Fruit fly (Drosophila melanogaster) whole organism, prepupa: ENCODE measurements around the gene CG4586.

Experiments
- Blimp-1 ChIP-seq: fragments of 200-800 bp; sonication (Bioruptor generic); optimal IDR thresholded peaks from 3 replicates; lab custom pipeline; 2017; ENCODE audit warnings: missing biosample characterization, missing genetic modification characterization, mild to moderate bottlenecking, moderate library complexity, missing genetic modification reagents
- CG10631 ChIP-seq: fragments of 200-800 bp; sonication (Bioruptor generic); optimal IDR thresholded peaks from 2 replicates; lab custom pipeline; 2016; ENCODE audit warnings: missing biosample characterization, missing genetic modification characterization
- CG10669 ChIP-seq: fragments of 200-800 bp; sonication (Bioruptor generic); optimal IDR thresholded peaks from 3 replicates; lab custom pipeline; 2018; ENCODE audit warnings: missing biosample characterization, mild to moderate bottlenecking, missing genetic modification characterization, moderate library complexity
- CG11762 ChIP-seq: fragments of 200-800 bp; sonication (Bioruptor generic); optimal IDR thresholded peaks from 3 replicates; lab custom pipeline; 2016; ENCODE audit warnings: missing biosample characterization, missing genetic modification characterization; ENCODE audit not compliant: insufficient read depth
- CG11902 ChIP-seq: fragments of 200-800 bp; sonication (Bioruptor generic); optimal IDR thresholded peaks from 3 replicates; lab custom pipeline; 2016; ENCODE audit warnings: missing biosample characterization, missing genetic modification characterization
- CG15336 ChIP-seq: fragments of 200-800 bp; sonication (Bioruptor generic); IDR thresholded peaks from 2 replicates; pipeline ENCODE4 v1.3.6; 2022; ENCODE audit warnings: missing biosample characterization, missing genetic modification characterization
- CG1621 ChIP-seq: fragments of 200-800 bp; sonication (Bioruptor generic); optimal IDR thresholded peaks from 3 replicates; lab custom pipeline; 2018; ENCODE audit warnings: missing biosample characterization, mild to moderate bottlenecking, missing genetic modification characterization
- CG16779 ChIP-seq: fragments of 200-800 bp; sonication (Bioruptor generic); optimal IDR thresholded peaks from 3 replicates; lab custom pipeline; 2017; ENCODE audit warnings: missing biosample characterization, mild to moderate bottlenecking, missing genetic modification characterization
- CG3032 ChIP-seq: fragments of 200-800 bp; optimal IDR thresholded peaks from 2 replicates; lab custom pipeline; 2019; ENCODE audit warnings: missing biosample characterization, mild to moderate bottlenecking, missing genetic modification characterization, moderate library complexity
- CG31627 ChIP-seq: fragments of 200-800 bp; sonication (Bioruptor generic); optimal IDR thresholded peaks from 3 replicates; lab custom pipeline; 2016; ENCODE audit warnings: missing biosample characterization, missing genetic modification characterization
- CG32006 ChIP-seq: fragments of 200-800 bp; sonication (Bioruptor generic); optimal IDR thresholded peaks from 3 replicates; lab custom pipeline; 2017; ENCODE audit warnings: missing biosample characterization, mild to moderate bottlenecking, missing genetic modification characterization
- CG34406 ChIP-seq: fragments of 200-800 bp; sonication (Bioruptor generic); optimal IDR thresholded peaks from 3 replicates; lab custom pipeline; 2016; ENCODE audit warnings: missing biosample characterization, missing genetic modification characterization
- CG3919 ChIP-seq: fragments of 200-800 bp; sonication (Bioruptor generic); optimal IDR thresholded peaks from 3 replicates; lab custom pipeline; 2016; ENCODE audit warnings: missing biosample characterization, missing genetic modification characterization
- CG4318 ChIP-seq: fragments of 200-800 bp; sonication (Bioruptor generic); optimal IDR thresholded peaks from 3 replicates; lab custom pipeline; 2017; ENCODE audit warnings: missing biosample characterization, mild to moderate bottlenecking, missing genetic modification characterization
- CG6792 ChIP-seq: fragments of 200-800 bp; sonication (Bioruptor generic); optimal IDR thresholded peaks from 3 replicates; lab custom pipeline; 2016; ENCODE audit warnings: missing biosample characterization, missing genetic modification characterization
- CG7368 ChIP-seq: fragments of 200-800 bp; sonication (Bioruptor generic); optimal IDR thresholded peaks from 3 replicates; lab custom pipeline; 2016; ENCODE audit warnings: missing biosample characterization, missing genetic modification characterization
- CG8319 ChIP-seq: fragments of 200-800 bp; sonication (Bioruptor generic); optimal IDR thresholded peaks from 3 replicates; lab custom pipeline; 2016; ENCODE audit warnings: missing biosample characterization, missing genetic modification characterization
- CG8632 ChIP-seq: fragments of 200-800 bp; sonication (Bioruptor generic); optimal IDR thresholded peaks from 3 replicates; lab custom pipeline; 2016; ENCODE audit warnings: missing biosample characterization, missing genetic modification characterization
- CG9139 ChIP-seq: fragments of 200-800 bp; sonication (Bioruptor generic); optimal IDR thresholded peaks from 3 replicates; lab custom pipeline; 2017; ENCODE audit warnings: missing biosample characterization, mild to moderate bottlenecking, missing genetic modification characterization
- Eip78C ChIP-seq: fragments of 200-800 bp; sonication (Bioruptor generic); peaks from one replicate; lab custom pipeline; 2016; ENCODE audit warnings: missing biosample characterization, missing genetic modification characterization
- Ets21C ChIP-seq: fragments of 200-800 bp; sonication (Bioruptor generic); optimal IDR thresholded peaks from 3 replicates; lab custom pipeline; 2016; ENCODE audit warnings: missing biosample characterization, missing genetic modification characterization
- Gug ChIP-seq: fragments of 200-800 bp; sonication (Bioruptor generic); IDR thresholded peaks from 2 replicates; pipeline ENCODE4 v1.3.6; 2022; ENCODE audit warnings: missing biosample characterization, missing genetic modification characterization
- Hr38 ChIP-seq: sonication (Bioruptor generic); optimal IDR thresholded peaks from 2 replicates; lab custom pipeline; 2016; ENCODE audit warnings: missing biosample characterization, missing genetic modification characterization
- Hr39 ChIP-seq: fragments of 200-800 bp; sonication (Bioruptor generic); optimal IDR thresholded peaks from 2 replicates; lab custom pipeline; 2016; ENCODE audit warnings: missing biosample characterization, missing genetic modification characterization
- Lpt ChIP-seq: fragments of 200-800 bp; sonication (Bioruptor generic); optimal IDR thresholded peaks from 3 replicates; lab custom pipeline; 2016; ENCODE audit warnings: missing biosample characterization, missing genetic modification characterization
- Met ChIP-seq: fragments of 200-800 bp; sonication (Bioruptor generic); optimal IDR thresholded peaks from 3 replicates; lab custom pipeline; 2016; ENCODE audit warnings: missing biosample characterization, missing genetic modification characterization
- OdsH ChIP-seq: fragments of 200-800 bp; sonication (Bioruptor generic); optimal IDR thresholded peaks from 3 replicates; lab custom pipeline; 2016; ENCODE audit warnings: missing biosample characterization, missing genetic modification characterization
- Smox ChIP-seq: fragments of 200-800 bp; sonication (Bioruptor generic); optimal IDR thresholded peaks from 3 replicates; lab custom pipeline; 2016; ENCODE audit warnings: missing biosample characterization, missing genetic modification characterization
- Sox102F ChIP-seq: fragments of 200-800 bp; sonication (Bioruptor generic); optimal IDR thresholded peaks from 2 replicates; lab custom pipeline; 2016; ENCODE audit warnings: missing biosample characterization, mild to moderate bottlenecking, missing genetic modification characterization
- Sox14 ChIP-seq: fragments of 200-800 bp; sonication (Bioruptor generic); optimal IDR thresholded peaks from 3 replicates; lab custom pipeline; 2016; ENCODE audit warnings: missing biosample characterization, missing genetic modification characterization
- Sox15 ChIP-seq: fragments of 200-800 bp; sonication (Bioruptor generic); optimal IDR thresholded peaks from 3 replicates; lab custom pipeline; 2016; ENCODE audit warnings: missing biosample characterization, missing genetic modification characterization
- achi ChIP-seq: fragments of 200-800 bp; sonication (Bioruptor generic); optimal IDR thresholded peaks from 3 replicates; lab custom pipeline; 2016; ENCODE audit warnings: missing biosample characterization, missing genetic modification characterization
- acj6 ChIP-seq: fragments of 200-800 bp; sonication (Bioruptor generic); optimal IDR thresholded peaks from 3 replicates; lab custom pipeline; 2016; ENCODE audit warnings: missing biosample characterization, missing genetic modification characterization
- cyc ChIP-seq: fragments of 200-800 bp; sonication (Bioruptor generic); optimal IDR thresholded peaks from 3 replicates; lab custom pipeline; 2016; ENCODE audit warnings: missing biosample characterization, missing genetic modification characterization
- dsx ChIP-seq: fragments of 200-800 bp; optimal IDR thresholded peaks from 3 replicates; lab custom pipeline; 2019; ENCODE audit warnings: missing biosample characterization, mild to moderate bottlenecking, missing genetic modification characterization, moderate library complexity; ENCODE audit not compliant: poor library complexity, severe bottlenecking
- eg ChIP-seq: fragments of 200-800 bp; sonication (Bioruptor generic); IDR thresholded peaks from 3 replicates; pipeline ENCODE4 v1.3.6; 2022; ENCODE audit warnings: missing biosample characterization, missing genetic modification characterization
- esn ChIP-seq: fragments of 200-800 bp; sonication (Bioruptor generic); optimal IDR thresholded peaks from 2 replicates; lab custom pipeline; 2016; ENCODE audit warnings: missing biosample characterization, mild to moderate bottlenecking, missing genetic modification characterization, moderate library complexity
- fkh ChIP-seq: fragments of 200-800 bp; sonication (Bioruptor generic); optimal IDR thresholded peaks from 3 replicates; lab custom pipeline; 2017; ENCODE audit warnings: missing biosample characterization, mild to moderate bottlenecking, missing genetic modification characterization, moderate library complexity
- lz ChIP-seq: fragments of 200-800 bp; sonication (Bioruptor generic); optimal IDR thresholded peaks from 3 replicates; lab custom pipeline; 2016; ENCODE audit warnings: missing biosample characterization, missing genetic modification characterization
- net ChIP-seq: fragments of 200-800 bp; sonication (Bioruptor generic); optimal IDR thresholded peaks from 3 replicates; lab custom pipeline; 2016; ENCODE audit warnings: missing biosample characterization, missing genetic modification characterization
- pdm3 ChIP-seq: fragments of 200-800 bp; sonication (Bioruptor generic); optimal IDR thresholded peaks from 3 replicates; lab custom pipeline; 2016; ENCODE audit warnings: missing biosample characterization, missing genetic modification characterization
- ss ChIP-seq, 2 experiments: fragments of 200-800 bp; sonication (Bioruptor generic); optimal IDR thresholded peaks; 2 replicates in 1 of 2; 3 replicates in 1 of 2; lab custom pipeline; 2017 to 2018; ENCODE audit warnings: mild to moderate bottlenecking in 2 of 2, missing biosample characterization in 2 of 2, missing genetic modification characterization in 2 of 2, moderate library complexity in 1 of 2
- svp ChIP-seq: fragments of 200-800 bp; sonication (Bioruptor generic); peaks from one replicate; lab custom pipeline; 2016; ENCODE audit warnings: missing biosample characterization, missing genetic modification characterization
- topi ChIP-seq: fragments of 200-800 bp; sonication (Bioruptor generic); optimal IDR thresholded peaks from 3 replicates; lab custom pipeline; 2016; ENCODE audit warnings: missing biosample characterization, missing genetic modification characterization
- vri ChIP-seq: fragments of 200-800 bp; sonication (Bioruptor generic); optimal IDR thresholded peaks from 3 replicates; lab custom pipeline; 2016; ENCODE audit warnings: missing biosample characterization, mild to moderate bottlenecking, missing genetic modification characterization

Gene CG4586

dm6 chrX:7004101-7004700 lies 34.5 kb downstream of the CG4586 start:
- TF ChIP-seq CG1621 (tag; lab: Kevin White, UChicago), result no peak
- peak; percentile 98 for TF ChIP-seq fkh (GFP tag; lab: Kevin White, UChicago)
- TF ChIP-seq ss (GFP tag; optimal IDR thresholded peaks at IDR 0.05; lab: Kevin White, UChicago), result no peak
- peak; percentile 3 for TF ChIP-seq Met (GFP tag; lab: Kevin White, UChicago)
- no peak for TF ChIP-seq CG3919 (GFP tag; lab: Kevin White, UChicago)
- TF ChIP-seq CG6792 (GFP tag; lab: Kevin White, UChicago), result no peak
- TF ChIP-seq CG7368, result no peak
- no peak for TF ChIP-seq Gug
- no peak for TF ChIP-seq vri (GFP tag; lab: Kevin White, UChicago)
- TF ChIP-seq svp, result peak; percentile 30
- TF ChIP-seq Eip78C (GFP tag; lab: Kevin White, UChicago), result peak; percentile 31
- TF ChIP-seq Ets21C (GFP tag; lab: Kevin White, UChicago), result no peak
- TF ChIP-seq CG8319 (GFP tag; lab: Kevin White, UChicago), result no peak
- TF ChIP-seq Sox15 (GFP tag; lab: Kevin White, UChicago), result no peak
- no peak for TF ChIP-seq CG16779 (tag; lab: Kevin White, UChicago)
- TF ChIP-seq Sox102F, result no peak
- TF ChIP-seq CG8632 (GFP tag; lab: Kevin White, UChicago), result no peak
- no peak for TF ChIP-seq Hr38 (GFP tag; lab: Kevin White, UChicago)
- TF ChIP-seq Lpt (GFP tag; lab: Kevin White, UChicago), result no peak
- no peak for TF ChIP-seq CG15336
- TF ChIP-seq CG11902 (GFP tag; lab: Kevin White, UChicago), result no peak
- TF ChIP-seq CG10631 (GFP tag; lab: Kevin White, UChicago), result no peak
- TF ChIP-seq lz (GFP tag; lab: Kevin White, UChicago), result no peak
- TF ChIP-seq OdsH, result no peak
- TF ChIP-seq, all 60 proteins: peak for 4

- no peak for TF ChIP-seq CG9139 (GFP tag; lab: Kevin White, UChicago)
- TF ChIP-seq CG16779 (tag; lab: Kevin White, UChicago), result no peak
- TF ChIP-seq achi (GFP tag; lab: Kevin White, UChicago), result no peak
- TF ChIP-seq Eip78C (GFP tag; lab: Kevin White, UChicago), result no peak
- no peak for TF ChIP-seq Lpt (GFP tag; lab: Kevin White, UChicago)
- no peak for TF ChIP-seq eg (GFP tag; lab: Robert Waterston, UW)
- no peak for TF ChIP-seq CG1621 (tag; lab: Kevin White, UChicago)
- TF ChIP-seq Ets21C (GFP tag; lab: Kevin White, UChicago), result no peak
- no peak for TF ChIP-seq CG8319 (GFP tag; lab: Kevin White, UChicago)
- no peak for TF ChIP-seq svp
Measured at dm6 chrX:7005444-7005843, 35.7 kb downstream of the CG4586 start.

- TF ChIP-seq CG3032 (tag; lab: Kevin White, UChicago) (peak; percentile 27), Blimp-1 (GFP tag; lab: Kevin White, UChicago) (no peak), svp (peak; percentile 26), CG10669 (GFP tag; lab: Kevin White, UChicago) (peak; percentile 19), Smox (GFP tag; lab: Kevin White, UChicago) (peak; percentile 29), lz (GFP tag; lab: Kevin White, UChicago) (no peak), Hr39 (GFP tag; lab: Kevin White, UChicago) (peak; percentile 19), CG10631 (GFP tag; lab: Kevin White, UChicago) (peak; percentile 24), Sox14 (GFP tag; lab: Kevin White, UChicago) (no peak), CG4318 (GFP tag; lab: Kevin White, UChicago) (no peak), dsx (peak; percentile 6), topi (peak; percentile 37), ss (GFP tag; optimal IDR thresholded peaks at IDR 0.05; lab: Kevin White, UChicago) (no peak), Sox102F (peak; percentile 30), achi (GFP tag; lab: Kevin White, UChicago) (peak; percentile 30), CG32006 (GFP tag; lab: Kevin White, UChicago) (no peak), pdm3 (GFP tag; lab: Kevin White, UChicago) (peak; percentile 37), CG34406 (peak; percentile 6), esn (peak; percentile 49), Eip78C (GFP tag; lab: Kevin White, UChicago) (peak; percentile 76), CG11902 (GFP tag; lab: Kevin White, UChicago) (no peak), fkh (GFP tag; lab: Kevin White, UChicago) (no peak), CG31627 (GFP tag; lab: Kevin White, UChicago) (peak; percentile 19), CG1621 (tag; lab: Kevin White, UChicago) (no peak), net (GFP tag; lab: Kevin White, UChicago) (peak; percentile 0), OdsH (peak; percentile 26), Met (GFP tag; lab: Kevin White, UChicago) (peak; percentile 51), CG11762 (GFP tag; lab: Kevin White, UChicago) (no peak), Hr38 (GFP tag; lab: Kevin White, UChicago) (no peak), acj6 (GFP tag; lab: Kevin White, UChicago) (no peak), CG6792 (GFP tag; lab: Kevin White, UChicago) (peak; percentile 1), CG9139 (GFP tag; lab: Kevin White, UChicago) (no peak), cyc (GFP tag; lab: Kevin White, UChicago) (no peak)
Measured at dm6 chrX:7007693-7008092, 38.0 kb downstream of the CG4586 start.
